Fruit fly (Drosophila melanogaster): ENCODE data around the gene CG34179.

Gene CG34179

DNA sequence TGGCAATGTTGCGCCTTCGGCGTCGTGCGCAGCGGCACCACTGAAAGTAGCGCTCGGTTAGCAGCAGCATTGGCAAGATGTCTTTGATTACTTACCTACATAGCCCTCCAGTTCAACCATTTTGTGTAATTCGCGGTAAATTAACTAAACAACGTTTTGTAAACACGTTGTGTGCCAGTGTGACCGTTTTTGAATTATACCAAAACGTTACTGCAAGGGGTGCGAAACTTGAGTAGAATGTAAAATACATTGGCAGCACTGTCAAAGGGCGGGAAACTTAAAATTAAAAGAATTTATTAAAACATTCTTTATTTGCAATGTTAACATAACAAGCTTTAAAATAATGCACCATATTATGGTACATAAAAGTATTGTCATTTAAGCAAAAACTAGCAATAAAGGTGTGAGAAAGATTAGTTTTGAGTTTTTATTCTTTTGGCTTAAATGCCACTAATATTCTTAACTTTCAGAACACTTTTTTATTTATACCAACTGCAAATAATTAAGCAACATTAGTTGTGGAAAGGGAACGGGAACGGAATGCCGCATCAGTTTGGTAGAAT, 24.1 kb downstream of the CG34179 start, which contains the start of gene CG9107:
CG9107 (minus strand) TSS at position 195 of the 563 bp plus-strand sequence.
- TF ChIP-seq dsf (GFP tag; optimal IDR thresholded peaks at IDR 0.05; ENCODE audit: borderline replicate concordance) (no peak), Hr83 (GFP tag; optimal IDR thresholded peaks at IDR 0.05; ENCODE audit: poor library complexity, severe bottlenecking) (no peak), GATAd (GFP tag; optimal IDR thresholded peaks at IDR 0.05) (no peak), psq (GFP tag; optimal IDR thresholded peaks at IDR 0.05) (no peak), tai (GFP tag; optimal IDR thresholded peaks at IDR 0.05) (no peak), Myc (optimal IDR thresholded peaks at IDR 0.05) (peak; percentile 50)

DNA sequence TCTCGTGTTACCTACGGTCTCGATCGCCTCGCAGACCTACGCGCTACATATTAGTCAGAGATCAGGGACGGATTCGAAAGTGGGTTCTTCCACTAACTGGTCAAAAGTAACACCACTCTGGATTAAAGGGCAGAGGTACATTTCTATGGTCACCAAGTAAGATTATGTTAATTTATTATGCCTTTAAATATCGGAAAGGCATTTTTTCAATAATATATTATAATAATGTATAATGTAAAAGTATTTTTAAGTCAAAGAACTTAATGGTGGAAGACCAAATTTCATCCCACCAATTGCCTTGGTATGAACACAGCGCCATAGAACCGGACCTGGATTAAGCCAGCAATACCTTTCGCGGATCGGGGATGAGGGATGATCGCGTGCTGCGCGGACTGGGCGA, 25.7 kb downstream of the CG34179 start:
- no peak for TF ChIP-seq br (GFP tag; optimal IDR thresholded peaks at IDR 0.05)
- TF ChIP-seq OdsH (GFP tag; optimal IDR thresholded peaks at IDR 0.05) = peak; percentile 25
- no peak for TF ChIP-seq GATAd (GFP tag; optimal IDR thresholded peaks at IDR 0.05)
- TF ChIP-seq ey (GFP tag; optimal IDR thresholded peaks at IDR 0.05) = peak; percentile 10
- peak; percentile 57 for TF ChIP-seq rgr (GFP tag; optimal IDR thresholded peaks at IDR 0.05)
- no peak for TF ChIP-seq CrebA (GFP tag; optimal IDR thresholded peaks at IDR 0.05; ENCODE audit: borderline replicate concordance)
- peak; percentile 63 for TF ChIP-seq CG9705 (GFP tag; optimal IDR thresholded peaks at IDR 0.05)
- peak; percentile 74 for TF ChIP-seq h (GFP tag; optimal IDR thresholded peaks at IDR 0.05)
- no peak for TF ChIP-seq Dif (GFP tag; optimal IDR thresholded peaks at IDR 0.05; ENCODE audit: partially characterized antibody)
- peak; percentile 72 for TF ChIP-seq fru (GFP tag; optimal IDR thresholded peaks at IDR 0.05)
- TF ChIP-seq HLH106 (tag; optimal IDR thresholded peaks at IDR 0.05) = peak; percentile 81
- TF ChIP-seq sv (GFP tag; optimal IDR thresholded peaks at IDR 0.05) = no peak
- TF ChIP-seq dl (GFP tag; optimal IDR thresholded peaks at IDR 0.05; ENCODE audit: insufficient read depth in 1 of 2, partially characterized antibody in 2 of 2) = no peak
- TF ChIP-seq foxo (GFP tag; optimal IDR thresholded peaks at IDR 0.05) = peak in 1 of 2 experiments; percentile 83
- peak; percentile 55 for TF ChIP-seq Sp1 (GFP tag; optimal IDR thresholded peaks at IDR 0.05)
- no peak for TF ChIP-seq woc (GFP tag; optimal IDR thresholded peaks at IDR 0.05)
- TF ChIP-seq psq (GFP tag; optimal IDR thresholded peaks at IDR 0.05) = peak; percentile 58
- no peak for TF ChIP-seq Hr78 (GFP tag; optimal IDR thresholded peaks at IDR 0.05)
- TF ChIP-seq lola (GFP tag; optimal IDR thresholded peaks at IDR 0.05) = no peak
- no peak for TF ChIP-seq Abd-B (GFP tag; optimal IDR thresholded peaks at IDR 0.05)
- TF ChIP-seq Dfd (GFP tag; optimal IDR thresholded peaks at IDR 0.05) = no peak
- no peak for TF ChIP-seq pan (optimal IDR thresholded peaks at IDR 0.05)
- TF ChIP-seq dmrt93B (GFP tag; optimal IDR thresholded peaks at IDR 0.05) = peak; percentile 73
- peak; percentile 15 for TF ChIP-seq sage (GFP tag; optimal IDR thresholded peaks at IDR 0.05)

DNA sequence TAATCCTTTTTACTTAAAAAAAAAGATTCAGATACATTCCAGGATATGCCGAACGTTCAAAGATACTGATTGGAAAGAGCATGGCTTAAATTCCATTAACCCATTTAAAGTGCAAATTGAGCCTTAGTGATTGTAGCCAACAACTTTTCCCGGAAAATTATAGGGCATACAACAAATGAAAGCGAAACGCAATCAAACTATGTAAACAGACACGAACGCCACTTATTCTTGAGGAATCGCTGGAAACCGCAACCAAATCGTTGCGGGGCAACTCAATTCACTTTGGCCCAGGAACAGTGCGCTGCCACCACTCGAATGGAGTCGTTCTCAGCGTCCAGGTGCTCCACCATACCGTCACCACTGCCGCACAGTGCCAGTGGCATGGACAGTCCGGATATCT, 28.0 kb downstream of the CG34179 start, which contains the start of gene CG13996:
CG13996 (plus strand) TSS at position 301 of the 400 bp plus-strand sequence.
- TF ChIP-seq lola (GFP tag; optimal IDR thresholded peaks at IDR 0.05) = no peak
- no peak for TF ChIP-seq fru (GFP tag; optimal IDR thresholded peaks at IDR 0.05)
- TF ChIP-seq dl (GFP tag; optimal IDR thresholded peaks at IDR 0.05; ENCODE audit: insufficient read depth in 1 of 2, partially characterized antibody in 2 of 2) = no peak
- TF ChIP-seq Dfd (GFP tag; optimal IDR thresholded peaks at IDR 0.05) = no peak
- no peak for TF ChIP-seq Hnf4 (GFP tag; optimal IDR thresholded peaks at IDR 0.05)
- TF ChIP-seq br (GFP tag; optimal IDR thresholded peaks at IDR 0.05) = no peak
- no peak for TF ChIP-seq Hr78 (GFP tag; optimal IDR thresholded peaks at IDR 0.05)
- no peak for TF ChIP-seq Mio (GFP tag; optimal IDR thresholded peaks at IDR 0.05)
- TF ChIP-seq Hr83 (GFP tag; optimal IDR thresholded peaks at IDR 0.05; ENCODE audit: poor library complexity, severe bottlenecking) = no peak
- no peak for TF ChIP-seq jim (GFP tag; optimal IDR thresholded peaks at IDR 0.05)
- TF ChIP-seq Rel (GFP tag; optimal IDR thresholded peaks at IDR 0.05) = no peak
- no peak for TF ChIP-seq Rel (tag; optimal IDR thresholded peaks at IDR 0.05)
- TF ChIP-seq GATAd (GFP tag; optimal IDR thresholded peaks at IDR 0.05) = no peak

DNA sequence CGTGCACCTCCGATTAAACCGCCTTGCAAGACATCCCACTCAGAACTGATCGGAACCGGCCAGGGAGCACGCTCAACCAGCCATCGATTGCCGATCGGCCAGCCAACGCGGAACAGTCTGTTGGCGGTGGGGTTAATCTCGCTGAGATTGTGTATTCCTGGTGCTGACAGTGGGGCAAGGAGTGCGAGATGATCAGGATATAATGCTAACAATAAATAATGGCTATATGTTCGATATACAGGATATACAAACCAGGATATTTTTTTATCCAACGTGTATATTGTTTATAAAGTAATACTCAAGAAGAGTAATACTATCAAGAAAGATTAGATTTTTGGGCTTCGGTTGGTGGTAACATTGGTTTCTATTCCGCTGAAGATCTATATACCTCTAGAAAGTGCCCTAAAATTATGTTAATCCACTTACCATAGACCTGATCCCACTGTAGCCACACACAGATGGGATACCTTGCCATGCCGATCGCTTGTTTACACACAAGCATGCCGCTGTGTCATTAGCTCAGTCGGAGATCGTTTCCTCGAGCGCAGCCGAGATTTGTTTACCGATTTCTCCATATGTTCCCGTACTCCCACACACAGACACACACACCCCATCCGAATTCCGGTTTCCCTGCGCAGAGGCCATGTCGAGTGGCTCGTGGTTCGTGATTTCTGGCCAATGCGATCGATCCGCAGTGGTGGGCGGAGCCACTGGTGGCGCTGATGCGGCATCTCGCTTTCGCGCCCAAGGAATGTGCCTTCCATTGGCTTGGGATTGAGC, 29.0 kb downstream of the CG34179 start, which contains the start of gene H2.0:
H2.0 (minus strand) TSS at position 51 of the 780 bp plus-strand sequence.
- TF ChIP-seq br (GFP tag; optimal IDR thresholded peaks at IDR 0.05) = peak; percentile 52
- TF ChIP-seq Dif (GFP tag; optimal IDR thresholded peaks at IDR 0.05; ENCODE audit: partially characterized antibody) = peak; percentile 39
- TF ChIP-seq jim (GFP tag; optimal IDR thresholded peaks at IDR 0.05) = no peak
- TF ChIP-seq fru (GFP tag; optimal IDR thresholded peaks at IDR 0.05) = peak; percentile 52
- TF ChIP-seq tai (GFP tag; optimal IDR thresholded peaks at IDR 0.05) = no peak
- TF ChIP-seq Hnf4 (GFP tag; optimal IDR thresholded peaks at IDR 0.05) = no peak
- TF ChIP-seq woc (GFP tag; optimal IDR thresholded peaks at IDR 0.05) = peak; percentile 48
- no peak for TF ChIP-seq Vsx2 (GFP tag; optimal IDR thresholded peaks at IDR 0.05; ENCODE audit: partially characterized antibody)
- TF ChIP-seq ey (GFP tag; optimal IDR thresholded peaks at IDR 0.05) = peak; percentile 47
- TF ChIP-seq dmrt93B (GFP tag; optimal IDR thresholded peaks at IDR 0.05) = peak; percentile 26
- peak; percentile 72 for TF ChIP-seq h (GFP tag; optimal IDR thresholded peaks at IDR 0.05)
- TF ChIP-seq rgr (GFP tag; optimal IDR thresholded peaks at IDR 0.05) = peak; percentile 36
- no peak for TF ChIP-seq brk (GFP tag; optimal IDR thresholded peaks at IDR 0.05)
- TF ChIP-seq OdsH (GFP tag; optimal IDR thresholded peaks at IDR 0.05) = peak; percentile 56
- peak; percentile 50 for TF ChIP-seq HLH106 (tag; optimal IDR thresholded peaks at IDR 0.05)
- TF ChIP-seq Myc (optimal IDR thresholded peaks at IDR 0.05) = no peak
- TF ChIP-seq dsf (GFP tag; optimal IDR thresholded peaks at IDR 0.05; ENCODE audit: borderline replicate concordance) = no peak
- TF ChIP-seq Sp1 (GFP tag; optimal IDR thresholded peaks at IDR 0.05) = peak; percentile 61
- no peak for TF ChIP-seq sv (GFP tag; optimal IDR thresholded peaks at IDR 0.05)
- TF ChIP-seq psq (GFP tag; optimal IDR thresholded peaks at IDR 0.05) = peak; percentile 25
- no peak for TF ChIP-seq Rel (GFP tag; optimal IDR thresholded peaks at IDR 0.05)
- no peak for TF ChIP-seq Rel (tag; optimal IDR thresholded peaks at IDR 0.05)
- TF ChIP-seq usp (GFP tag; optimal IDR thresholded peaks at IDR 0.05) = no peak
- TF ChIP-seq Hr78 (GFP tag; optimal IDR thresholded peaks at IDR 0.05) = no peak
- TF ChIP-seq Hr83 (GFP tag; optimal IDR thresholded peaks at IDR 0.05; ENCODE audit: poor library complexity, severe bottlenecking) = no peak

Data from whole organism, wandering third instar larva.